Worm (Caenorhabditis elegans) whole organism, L4 larva: ENCODE results near the gene W09D10.5.

Experiments
- aha-1 ChIP-seq: fragments of 150-350 bp; peaks from one replicate; lab custom pipeline; 2014; ENCODE audit warnings: missing biosample characterization, missing genetic modification characterization
- aly-2 ChIP-seq: sonication (generic microtip); optimal IDR thresholded peaks from 2 replicates; lab custom pipeline; 2018; ENCODE audit warnings: missing biosample characterization, missing genetic modification characterization
- ama-1 ChIP-seq: fragments of 150-350 bp; optimal IDR thresholded peaks from 2 replicates; lab custom pipeline; 2014; ENCODE audit warnings: inconsistent platforms, mixed read lengths
- ceh-82 ChIP-seq: sonication (generic microtip); optimal IDR thresholded peaks from 2 replicates; lab custom pipeline; 2017; ENCODE audit warnings: missing biosample characterization, missing genetic modification characterization
- daf-16 ChIP-seq, 3 experiments: sonication (generic microtip); optimal IDR thresholded peaks; 2 replicates each; lab custom pipeline; 2016 to 2017; ENCODE audit warnings: missing genetic modification characterization in 3 of 3, missing genetic modification reagents in 3 of 3, mild to moderate bottlenecking in 2 of 3, missing compliant biosample characterization in 2 of 3, missing biosample characterization in 1 of 3, moderate library complexity in 1 of 3
- lin-29 ChIP-seq: fragments of 200-800 bp; sonication (Bioruptor generic); IDR thresholded peaks from 2 replicates; pipeline ENCODE4 v1.3.6; 2022; ENCODE audit warnings: missing genetic modification reagents, missing genetic modification characterization, missing compliant biosample characterization
- nhr-11 ChIP-seq: fragments of 150-350 bp; optimal IDR thresholded peaks from 2 replicates; lab custom pipeline; 2014; ENCODE audit warnings: missing biosample characterization, missing genetic modification characterization
- nhr-28 ChIP-seq: fragments of 150-350 bp; optimal IDR thresholded peaks from 2 replicates; lab custom pipeline; 2014; ENCODE audit warnings: missing biosample characterization, missing genetic modification characterization
- snpc-1.2 ChIP-seq: fragments of 200-800 bp; sonication (Bioruptor generic); IDR thresholded peaks from 2 replicates; pipeline ENCODE4 v1.3.6; 2022; ENCODE audit warnings: missing genetic modification reagents, missing genetic modification characterization, missing compliant biosample characterization
- snpc-4 ChIP-seq: fragments of 150-350 bp; optimal IDR thresholded peaks from 2 replicates; lab custom pipeline; 2014; ENCODE audit warnings: missing biosample characterization, missing genetic modification characterization

DNA sequence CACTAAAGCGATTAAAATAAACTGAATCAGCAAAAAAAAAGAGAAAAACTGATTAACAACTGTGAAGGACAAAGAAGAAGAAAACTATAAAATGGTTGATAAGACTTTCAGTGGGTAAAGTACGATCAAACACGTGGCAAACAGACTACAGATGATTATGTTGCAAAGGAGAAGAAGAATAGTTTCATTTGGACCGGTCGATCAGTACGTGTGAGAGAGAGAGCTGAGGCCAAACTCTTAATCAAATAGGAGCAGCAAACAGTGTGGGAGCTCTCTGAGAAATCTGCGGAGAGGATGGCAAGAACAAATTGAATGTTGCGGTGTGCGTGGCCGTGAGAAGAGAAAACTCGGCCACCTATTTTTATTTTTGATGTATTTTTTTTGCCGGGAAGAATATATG, 7.7 kb upstream of the W09D10.5 start:
- TF ChIP-seq lin-29 (GFP tag; lab: Robert Waterston, UW) (no peak), aly-2 (tag; lab: Kevin White, UChicago) (no peak), snpc-1.2 (no peak), nhr-11 (tag; lab: Kevin White, UChicago) (no peak), ama-1 (lab: Kevin White, UChicago) (no peak), daf-16 (GFP tag; optimal IDR thresholded peaks at IDR 0.05; lab: Kevin White, UChicago) (no peak), daf-16 (tag; optimal IDR thresholded peaks at IDR 0.05; lab: Kevin White, UChicago) (peak; percentile 22), ceh-82 (tag; lab: Kevin White, UChicago) (no peak), aha-1 (tag; lab: Kevin White, UChicago) (no peak), snpc-4 (tag; lab: Kevin White, UChicago) (no peak), nhr-28 (tag; lab: Kevin White, UChicago) (peak; percentile 79)
